Fruit fly (Drosophila melanogaster) whole organism, prepupa: ENCODE results near the gene Sema1a.

Experiments used
- CG34406 ChIP-seq: fragments of 200-800 bp; sonication (Bioruptor generic); optimal IDR thresholded peaks from 3 replicates; lab custom pipeline; 2016; ENCODE audit warnings: missing biosample characterization, missing genetic modification characterization
- CG4318 ChIP-seq: fragments of 200-800 bp; sonication (Bioruptor generic); optimal IDR thresholded peaks from 3 replicates; lab custom pipeline; 2017; ENCODE audit warnings: missing biosample characterization, mild to moderate bottlenecking, missing genetic modification characterization
- Eip75B ChIP-seq: fragments of 200-800 bp; sonication (Bioruptor generic); optimal IDR thresholded peaks from 3 replicates; lab custom pipeline; 2016; ENCODE audit warnings: missing biosample characterization, missing genetic modification characterization
- Eip93F ChIP-seq: fragments of 200-800 bp; sonication (Bioruptor generic); optimal IDR thresholded peaks from 2 replicates; lab custom pipeline; 2016; ENCODE audit warnings: missing biosample characterization, mild to moderate bottlenecking, missing genetic modification characterization
- Ets96B ChIP-seq: fragments of 200-800 bp; optimal IDR thresholded peaks from 2 replicates; lab custom pipeline; 2019; ENCODE audit warnings: missing biosample characterization, mild to moderate bottlenecking, missing genetic modification characterization, moderate library complexity
- achi ChIP-seq: fragments of 200-800 bp; sonication (Bioruptor generic); optimal IDR thresholded peaks from 3 replicates; lab custom pipeline; 2016; ENCODE audit warnings: missing biosample characterization, missing genetic modification characterization

- peak; percentile 52 for TF ChIP-seq Eip75B (GFP tag; lab: Kevin White, UChicago)
- no peak for TF ChIP-seq Eip93F (GFP tag; lab: Kevin White, UChicago)
- peak; percentile 57 for TF ChIP-seq achi (GFP tag; lab: Kevin White, UChicago)
- peak; percentile 63 for TF ChIP-seq Ets96B
- no peak for TF ChIP-seq CG34406 (GFP tag; lab: Kevin White, UChicago)
- no peak for TF ChIP-seq CG4318
Observed at dm6 chr2L:8585027-8585701, 43.2 kb downstream of the Sema1a start.
